Worm (Caenorhabditis elegans): ENCODE measurements around the gene cup-4.

Gene cup-4

ce11 chrIII:7891573-7892306 lies 25.5 kb downstream of the cup-4 start, which contains the start of the genes ZK688.5 and fahd-1 (continued):
- no peak for TF ChIP-seq zip-11 (GFP tag; IDR thresholded peaks at IDR 0.05)
- peak; percentile 48 for TF ChIP-seq fkh-10 (GFP tag; optimal IDR thresholded peaks at IDR 0.05)
- TF ChIP-seq skn-1 (tag; optimal IDR thresholded peaks at IDR 0.05), result no peak
- peak; percentile 78 for TF ChIP-seq nhr-11 (tag; optimal IDR thresholded peaks at IDR 0.05)
- TF ChIP-seq duxl-1 (tag; optimal IDR thresholded peaks at IDR 0.05; ENCODE audit: poor library complexity), result no peak
- no peak for TF ChIP-seq unc-62 (GFP tag; optimal IDR thresholded peaks at IDR 0.05 in 1 of 2)
- no peak for TF ChIP-seq unc-62 (tag; optimal IDR thresholded peaks at IDR 0.05)
- TF ChIP-seq F10B5.3 (tag; optimal IDR thresholded peaks at IDR 0.05), result no peak
- TF ChIP-seq aly-2 (tag; optimal IDR thresholded peaks at IDR 0.05), result no peak
- TF ChIP-seq Y5F2A.4 (GFP tag; optimal IDR thresholded peaks at IDR 0.05), result no peak
- no peak for TF ChIP-seq zip-2 (tag; optimal IDR thresholded peaks at IDR 0.05)
- no peak for TF ChIP-seq unc-130 (GFP tag; optimal IDR thresholded peaks at IDR 0.05)
- no peak for TF ChIP-seq ces-1 (GFP tag; optimal IDR thresholded peaks at IDR 0.05)
- peak; percentile 91 for TF ChIP-seq hlh-11 (tag; optimal IDR thresholded peaks at IDR 0.05)
- peak; percentile 78 for TF ChIP-seq rbr-2 (tag; optimal IDR thresholded peaks at IDR 0.05)
- 0 out of 2 replicates have a peak, but pooled peaks have one; percentile 25 for TF ChIP-seq php-3 (GFP tag; IDR thresholded peaks at IDR 0.05)
- no peak for TF ChIP-seq snpc-1.2 (GFP tag; IDR thresholded peaks at IDR 0.05)
- TF ChIP-seq Y75B8A.6 (GFP tag; IDR thresholded peaks at IDR 0.05), result no peak
- TF ChIP-seq attf-4 (tag; optimal IDR thresholded peaks at IDR 0.05), result no peak
- no peak for TF ChIP-seq lir-3 (tag; optimal IDR thresholded peaks at IDR 0.05)
- TF ChIP-seq madf-9 (GFP tag; conservative IDR thresholded peaks at IDR 0.05), result no peak
- no peak for TF ChIP-seq ceh-32 (tag; optimal IDR thresholded peaks at IDR 0.05; ENCODE audit: poor library complexity)
- no peak for TF ChIP-seq nhr-111 (GFP tag; optimal IDR thresholded peaks at IDR 0.05)
- no peak for TF ChIP-seq ZK546.5 (tag; optimal IDR thresholded peaks at IDR 0.05)
- TF ChIP-seq Y48G9A.11 (GFP tag; IDR thresholded peaks at IDR 0.05), result no peak
- peak; percentile 72 for TF ChIP-seq nhr-28 (tag; optimal IDR thresholded peaks at IDR 0.05)
- peak; percentile 72 for TF ChIP-seq mes-2 (tag; optimal IDR thresholded peaks at IDR 0.05; ENCODE audit: poor library complexity, severe bottlenecking)
- TF ChIP-seq jun-1 (tag; optimal IDR thresholded peaks at IDR 0.05), result no peak
- peak; percentile 69 for TF ChIP-seq lin-1 (GFP tag; IDR thresholded peaks at IDR 0.05)
- TF ChIP-seq pha-4 (GFP tag; IDR thresholded peaks at IDR 0.05), result no peak; the same call in 1 of the 2 replicates
- peak; percentile 63 for TF ChIP-seq pha-4 (tag; optimal IDR thresholded peaks at IDR 0.05)
- TF ChIP-seq daf-19 (GFP tag; conservative IDR thresholded peaks at IDR 0.05), result no peak
- TF ChIP-seq nhr-76 (tag; optimal IDR thresholded peaks at IDR 0.05), result no peak
- TF ChIP-seq lsy-2 (tag; optimal IDR thresholded peaks at IDR 0.05), result peak; percentile 23 to 67
- no peak for TF ChIP-seq ztf-7 (tag; optimal IDR thresholded peaks at IDR 0.05)
- no peak for TF ChIP-seq egl-43 (GFP tag; IDR thresholded peaks at IDR 0.05)
- TF ChIP-seq nhr-41 (GFP tag; IDR thresholded peaks at IDR 0.05), result no peak
- TF ChIP-seq set-16 (GFP tag; IDR thresholded peaks at IDR 0.05), result no peak; the same call in 1 of the 2 replicates
- TF ChIP-seq cey-2 (tag; optimal IDR thresholded peaks at IDR 0.05; ENCODE audit: borderline replicate concordance, insufficient read depth), result no peak
- TF ChIP-seq nhr-77 (tag; optimal IDR thresholded peaks at IDR 0.05), result no peak
- no peak for TF ChIP-seq sdz-12 (GFP tag; optimal IDR thresholded peaks at IDR 0.05)
- no peak for TF ChIP-seq R02D3.7 (tag; optimal IDR thresholded peaks at IDR 0.05)
- no peak for TF ChIP-seq egl-27 (tag; optimal IDR thresholded peaks at IDR 0.05)
- peak; percentile 45 for TF ChIP-seq nhr-10 (tag; optimal IDR thresholded peaks at IDR 0.05)
- no peak for TF ChIP-seq madf-5 (GFP tag; IDR thresholded peaks at IDR 0.05)
- TF ChIP-seq ZK337.2 (GFP tag; IDR thresholded peaks at IDR 0.05), result no peak
- TF ChIP-seq F44E2.7 (GFP tag; IDR thresholded peaks at IDR 0.05), result no peak
- peak; percentile 18; the same call in 1 of the 2 replicates for TF ChIP-seq T26A8.4 (GFP tag; IDR thresholded peaks at IDR 0.05)
- no peak for TF ChIP-seq lin-13 (GFP tag; optimal IDR thresholded peaks at IDR 0.05)
- TF ChIP-seq zfp-2 (tag; optimal IDR thresholded peaks at IDR 0.05), result no peak
- no peak for TF ChIP-seq spr-3 (GFP tag; optimal IDR thresholded peaks at IDR 0.05)
